Worm (Caenorhabditis elegans) whole organism, late embryonic: ENCODE results near the gene Y37E11B.10.

Experiments used
- fkh-10 ChIP-seq: fragments of 150-350 bp; optimal IDR thresholded peaks from 2 replicates; lab custom pipeline; 2014; ENCODE audit warnings: missing biosample characterization, missing genetic modification reagents, missing genetic modification characterization
- hlh-13 ChIP-seq: fragments of 200-800 bp; sonication (Bioruptor generic); optimal IDR thresholded peaks from 2 replicates; lab custom pipeline; 2018; ENCODE audit warnings: mild to moderate bottlenecking, missing genetic modification characterization, missing compliant biosample characterization
- pros-1 ChIP-seq: fragments of 150-350 bp; optimal IDR thresholded peaks from 2 replicates; lab custom pipeline; 2014; ENCODE audit warnings: missing biosample characterization, missing genetic modification reagents, missing genetic modification characterization
- tbx-2 ChIP-seq: sonication (generic microtip); optimal IDR thresholded peaks from 2 replicates; lab custom pipeline; 2016; ENCODE audit warnings: missing genetic modification characterization, missing compliant biosample characterization
- unc-55 ChIP-seq: sonication (generic microtip); optimal IDR thresholded peaks from 2 replicates; lab custom pipeline; 2017; ENCODE audit warnings: missing biosample characterization, missing genetic modification reagents, missing genetic modification characterization

DNA sequence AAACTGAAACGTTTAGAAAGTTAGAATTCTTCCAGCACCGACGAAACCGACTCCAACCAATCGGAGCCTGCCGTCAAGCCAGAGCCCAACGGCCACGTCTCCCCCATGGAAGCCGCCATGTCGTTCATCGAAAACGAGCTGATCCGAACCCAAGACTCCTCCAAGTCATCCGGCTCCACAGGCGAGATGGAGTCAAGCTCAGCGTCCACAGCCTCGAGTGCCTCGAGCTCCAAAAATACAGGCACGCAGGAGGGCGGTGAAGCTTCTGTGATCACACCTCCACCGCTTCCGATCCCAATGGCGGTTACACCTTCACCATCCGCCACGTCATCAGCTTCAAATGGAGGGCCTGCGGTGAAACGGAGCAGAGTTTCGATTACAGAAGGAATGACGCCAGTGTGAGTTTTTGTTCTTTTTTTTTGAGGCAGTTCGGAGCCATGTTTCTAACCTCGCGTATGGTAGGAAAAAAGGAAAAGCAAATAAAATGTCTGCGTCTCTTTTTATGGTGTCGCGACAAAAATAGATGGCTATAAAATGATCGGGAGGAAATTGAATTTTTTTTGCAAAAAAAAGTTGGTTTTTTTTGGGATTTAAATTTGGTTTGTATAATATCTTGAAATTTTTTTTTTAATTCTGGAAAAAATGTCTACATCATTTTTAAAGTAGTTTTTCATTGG, 32.1 kb upstream of the Y37E11B.10 start:
- no peak for TF ChIP-seq pros-1 (tag; lab: Kevin White, UChicago)
- TF ChIP-seq unc-55: no peak
- TF ChIP-seq fkh-10 (GFP tag; lab: Kevin White, UChicago): no peak
- TF ChIP-seq tbx-2: no peak
- TF ChIP-seq hlh-13: no peak
